Worm (Caenorhabditis elegans) whole organism, young adult: ENCODE data around the gene grwd-1.

Experiments
- F22D6.2 ChIP-seq: sonication (generic microtip); optimal IDR thresholded peaks from 2 replicates; lab custom pipeline; 2016; ENCODE audit warnings: mild to moderate bottlenecking, missing genetic modification characterization, missing compliant biosample characterization
- F23B12.7 ChIP-seq: sonication (generic microtip); optimal IDR thresholded peaks from 2 replicates; lab custom pipeline; 2017; ENCODE audit warnings: missing genetic modification characterization, mild to moderate bottlenecking, missing compliant biosample characterization, antibody characterized with exemption, moderate library complexity; ENCODE audit not compliant: insufficient read depth
- Y56A3A.18 ChIP-seq: fragments of 200-800 bp; sonication (Bioruptor generic); IDR thresholded peaks from 2 replicates; pipeline ENCODE4 v1.3.6; 2022; ENCODE audit warnings: missing genetic modification reagents, missing genetic modification characterization, missing compliant biosample characterization
- ama-1 ChIP-seq, 3 experiments: fragments of 150-350 bp in 1 of 3; sonication (generic microtip) in 2 of 3; optimal IDR thresholded peaks; 2 replicates each; lab custom pipeline; 2014 to 2018; ENCODE audit warnings: missing biosample characterization in 2 of 3, missing genetic modification characterization in 2 of 3, missing genetic modification reagents in 2 of 3
- ceh-27 ChIP-seq: fragments of 200-800 bp; sonication (Bioruptor generic); optimal IDR thresholded peaks from 2 replicates; lab custom pipeline; 2018; ENCODE audit warnings: mild to moderate bottlenecking, missing genetic modification characterization, moderate library complexity, missing compliant biosample characterization
- chd-7 ChIP-seq: sonication (generic microtip); optimal IDR thresholded peaks from 2 replicates; lab custom pipeline; 2016; ENCODE audit warnings: mild to moderate bottlenecking, missing genetic modification characterization, moderate library complexity, missing compliant biosample characterization
- ets-4 ChIP-seq: fragments of 200-800 bp; sonication (Bioruptor generic); optimal IDR thresholded peaks from 2 replicates; lab custom pipeline; 2018; ENCODE audit warnings: mild to moderate bottlenecking, missing genetic modification characterization, missing compliant biosample characterization
- hsf-1 ChIP-seq: fragments of 200-800 bp; sonication (Bioruptor generic); IDR thresholded peaks from 2 replicates; pipeline ENCODE4 v1.3.6; 2022; ENCODE audit warnings: missing genetic modification reagents, missing genetic modification characterization, missing compliant biosample characterization
- lin-35 ChIP-seq, 3 experiments: fragments of 150-350 bp in 2 of 3; sonication (generic microtip) in 1 of 3; optimal IDR thresholded peaks; 2 replicates each; lab custom pipeline; 2014 to 2018; ENCODE audit warnings: missing biosample characterization in 3 of 3, missing genetic modification characterization in 3 of 3, missing genetic modification reagents in 3 of 3
- mcd-1 ChIP-seq: fragments of 200-800 bp; sonication (Bioruptor generic); IDR thresholded peaks from 2 replicates; pipeline ENCODE4 v1.3.6; 2022; ENCODE audit warnings: missing genetic modification reagents, missing genetic modification characterization, missing compliant biosample characterization
- nhr-90 ChIP-seq: sonication (generic microtip); optimal IDR thresholded peaks from 2 replicates; lab custom pipeline; 2016; ENCODE audit warnings: missing genotype, mild to moderate bottlenecking, missing genetic modification characterization, missing compliant biosample characterization
- pha-4 ChIP-seq: fragments of 150-350 bp; sonication (generic microtip); optimal IDR thresholded peaks from 2 replicates; lab custom pipeline; 2014; ENCODE audit warnings: missing biosample characterization, missing genetic modification reagents, missing genetic modification characterization
- rcor-1 ChIP-seq: fragments of 200-800 bp; sonication (Bioruptor generic); IDR thresholded peaks from 2 replicates; pipeline ENCODE4 v1.3.6; 2022; ENCODE audit warnings: missing genetic modification reagents, missing genetic modification characterization, missing compliant biosample characterization
- snpc-4 ChIP-seq, 5 experiments: fragments of 150-350 bp in 1 of 5; sonication (generic microtip) in 4 of 5; optimal IDR thresholded peaks; 2 replicates each; lab custom pipeline; 2014 to 2018; ENCODE audit warnings: missing genetic modification characterization in 5 of 5, missing biosample characterization in 3 of 5, antibody characterized with exemption in 2 of 5, mild to moderate bottlenecking in 2 of 5, missing compliant biosample characterization in 2 of 5, missing genotype in 2 of 5, moderate library complexity in 2 of 5, missing genetic modification reagents in 1 of 5

DNA sequence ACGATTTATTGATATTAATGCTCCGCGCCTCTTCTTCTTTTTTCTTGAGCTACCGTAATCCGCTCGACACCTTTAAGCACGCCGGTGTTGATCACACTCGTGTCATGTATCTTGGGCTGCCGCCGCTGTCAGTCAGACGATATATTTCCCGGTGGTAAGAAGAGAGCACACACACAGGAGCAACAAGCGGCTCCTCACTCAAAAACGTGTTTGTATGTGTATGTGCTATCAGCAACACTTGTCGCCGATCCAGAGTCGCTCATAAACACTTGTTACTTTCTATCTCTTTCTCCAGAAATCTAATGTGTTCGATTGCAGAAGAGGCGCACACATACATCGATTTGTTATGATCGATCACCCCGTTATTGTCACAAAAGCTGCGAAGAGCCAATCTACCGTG is 12.7 kb upstream of the grwd-1 start:
- TF ChIP-seq F23B12.7 (tag; lab: Kevin White, UChicago) (no peak), Y56A3A.18 (GFP tag; lab: Robert Waterston, UW) (no peak), mcd-1 (GFP tag; lab: Robert Waterston, UW) (no peak), ama-1 (optimal IDR thresholded peaks at IDR 0.05; lab: Kevin White, UChicago) (no peak), ama-1 (GFP tag; optimal IDR thresholded peaks at IDR 0.05; lab: Kevin White, UChicago) (no peak), F22D6.2 (tag; lab: Kevin White, UChicago) (no peak), lin-35 (GFP tag; optimal IDR thresholded peaks at IDR 0.05; lab: Kevin White, UChicago) (no peak), pha-4 (tag; lab: Kevin White, UChicago) (no peak), snpc-4 (GFP tag; optimal IDR thresholded peaks at IDR 0.05; lab: Kevin White, UChicago) (no peak), snpc-4 (tag; optimal IDR thresholded peaks at IDR 0.05; lab: Kevin White, UChicago) (no peak), ceh-27 (GFP tag; lab: Kevin White, UChicago) (no peak), nhr-90 (tag; lab: Kevin White, UChicago) (no peak), ets-4 (GFP tag; lab: Kevin White, UChicago) (no peak), hsf-1 (GFP tag; lab: Robert Waterston, UW) (no peak), chd-7 (tag; lab: Kevin White, UChicago) (no peak), rcor-1 (GFP tag; lab: Robert Waterston, UW) (no peak)
